Worm (Caenorhabditis elegans): ENCODE data around the gene C49F5.7.

DNA sequence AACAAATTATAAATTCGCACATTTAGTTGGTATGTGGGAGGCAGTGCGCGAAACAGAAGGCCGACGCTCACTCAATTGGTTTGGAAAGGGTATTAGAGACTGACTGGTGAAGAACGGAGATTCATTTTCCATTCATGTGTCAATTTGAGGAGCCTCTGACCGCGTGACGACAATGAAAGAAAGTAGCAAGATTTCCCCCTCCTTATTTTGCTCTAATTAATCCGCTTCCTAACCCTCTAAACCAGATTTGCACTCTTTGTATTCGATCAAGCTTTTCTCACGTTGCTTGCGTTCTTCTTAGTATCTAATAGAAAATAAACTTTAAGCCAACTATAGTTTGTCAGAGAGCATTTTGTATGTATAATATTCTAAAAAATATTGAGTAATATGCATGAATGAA is 41.5 kb downstream of the C49F5.7 start:
- no peak for TF ChIP-seq W03F9.2 (tag; optimal IDR thresholded peaks at IDR 0.05)
- no peak for TF ChIP-seq him-1 (tag; optimal IDR thresholded peaks at IDR 0.05)
- TF ChIP-seq dao-5 (tag; optimal IDR thresholded peaks at IDR 0.05): no peak

Data from whole organism, L4/young adult.